Worm (Caenorhabditis elegans) whole organism, early embryonic: ENCODE measurements around the gene F11D5.1.

Source experiments
- B0310.2 ChIP-seq: sonication (generic microtip); optimal IDR thresholded peaks from 2 replicates; lab custom pipeline; 2016; ENCODE audit warnings: mild to moderate bottlenecking, missing genetic modification characterization, missing compliant biosample characterization
- ama-1 ChIP-seq: fragments of 150-350 bp; optimal IDR thresholded peaks from 2 replicates; lab custom pipeline; 2014
- ceh-36 ChIP-seq: sonication (generic microtip); optimal IDR thresholded peaks from 2 replicates; lab custom pipeline; 2016; ENCODE audit warnings: missing genetic modification characterization, inconsistent platforms, missing compliant biosample characterization
- ets-7 ChIP-seq: sonication (generic microtip); optimal IDR thresholded peaks from 2 replicates; lab custom pipeline; 2016; ENCODE audit warnings: missing genotype, missing genetic modification characterization, missing compliant biosample characterization
- flt-1 ChIP-seq: fragments of 200-800 bp; sonication (Bioruptor generic); IDR thresholded peaks from 2 replicates; pipeline ENCODE4 v1.3.6; 2022; ENCODE audit warnings: missing genetic modification characterization, missing compliant biosample characterization
- hmbx-1 ChIP-seq: sonication (generic microtip); optimal IDR thresholded peaks from 2 replicates; lab custom pipeline; 2016; ENCODE audit warnings: mild to moderate bottlenecking, missing genetic modification characterization, missing compliant biosample characterization
- hnd-1 ChIP-seq: sonication (generic microtip); optimal IDR thresholded peaks from 2 replicates; lab custom pipeline; 2016; ENCODE audit warnings: missing genetic modification characterization, missing compliant biosample characterization
- pes-1 ChIP-seq: fragments of 200-800 bp; sonication (Bioruptor generic); IDR thresholded peaks from 2 replicates; pipeline ENCODE4 v1.3.6; 2022; ENCODE audit warnings: missing genetic modification reagents, missing genetic modification characterization, missing compliant biosample characterization
- tbx-37 ChIP-seq: fragments of 200-800 bp; sonication (Bioruptor generic); conservative IDR thresholded peaks from 2 replicates; pipeline ENCODE4 v1.3.6; 2022; ENCODE audit warnings: missing genetic modification reagents, missing genetic modification characterization, missing compliant biosample characterization

DNA sequence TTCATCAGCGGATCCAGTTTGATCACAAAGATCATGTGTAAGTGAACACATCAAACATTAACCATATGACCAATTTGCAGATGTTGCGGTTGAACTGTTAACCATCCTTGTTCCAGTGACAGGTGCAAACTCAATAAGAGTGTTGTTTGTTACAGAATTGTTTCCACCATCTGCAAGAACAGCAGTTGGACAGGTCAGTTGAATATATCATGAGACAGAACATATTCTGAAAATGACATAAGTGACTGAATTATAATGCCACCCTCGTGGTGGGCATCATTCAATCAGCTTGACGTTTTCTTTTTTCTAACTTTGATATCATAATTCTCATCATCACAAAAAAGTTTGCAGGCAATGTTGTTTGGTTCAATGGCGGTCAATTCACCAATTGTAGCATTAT lies 32.3 kb upstream of the F11D5.1 start:
- TF ChIP-seq hmbx-1 (tag; lab: Kevin White, UChicago) (no peak), ama-1 (lab: Kevin White, UChicago) (no peak), tbx-37 (GFP tag; lab: Robert Waterston, UW) (no peak), pes-1 (GFP tag; lab: Robert Waterston, UW) (no peak), flt-1 (GFP tag; lab: Robert Waterston, UW) (no peak), ceh-36 (no peak), ets-7 (tag; lab: Kevin White, UChicago) (no peak), B0310.2 (tag; lab: Kevin White, UChicago) (no peak), hnd-1 (no peak)
